Worm (Caenorhabditis elegans) whole organism, L4/young adult: ENCODE measurements around the gene C33F10.1.

Experiments used
- W03F9.2 ChIP-seq: fragments of 150-350 bp; optimal IDR thresholded peaks from 2 replicates; lab custom pipeline; 2014; ENCODE audit warnings: missing biosample characterization, missing genetic modification characterization
- dao-5 ChIP-seq: sonication (generic microtip); optimal IDR thresholded peaks from 2 replicates; lab custom pipeline; 2016; ENCODE audit warnings: missing genotype, missing genetic modification characterization, moderate library complexity, missing compliant biosample characterization
- him-1 ChIP-seq: sonication (generic microtip); optimal IDR thresholded peaks from 2 replicates; lab custom pipeline; 2016; ENCODE audit warnings: missing genotype, missing genetic modification reagents, missing genetic modification characterization, missing compliant biosample characterization

DNA sequence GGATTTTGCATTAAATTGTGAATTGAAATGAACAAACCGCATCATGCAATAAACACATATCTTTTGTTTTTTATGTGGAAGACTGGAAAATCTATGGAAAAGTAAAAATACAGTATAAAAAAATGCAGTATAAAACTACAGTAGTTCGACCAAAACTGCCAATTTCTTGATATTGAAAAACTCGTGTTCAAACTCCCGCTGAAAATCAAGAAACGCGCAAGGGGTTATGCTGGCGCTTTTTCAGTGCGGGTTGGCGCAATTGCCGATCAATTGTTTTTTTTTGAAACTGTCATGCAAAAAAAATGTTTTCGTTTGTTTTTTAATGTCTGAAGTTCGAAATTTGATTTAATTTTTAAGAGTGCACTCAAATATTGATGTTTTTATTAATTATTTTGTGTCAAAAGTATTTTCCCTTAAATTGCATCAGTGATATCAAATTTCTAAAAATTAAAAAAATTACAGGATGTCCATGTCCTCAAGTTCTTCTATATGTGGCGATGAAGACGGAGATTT, 16.8 kb downstream of the C33F10.1 start, which contains the start of gene dnj-9:
- TF ChIP-seq him-1: peak; percentile 92
- TF ChIP-seq W03F9.2 (tag; lab: Kevin White, UChicago): peak; percentile 97
- TF ChIP-seq dao-5: no peak
